Worm (Caenorhabditis elegans) whole organism, L4 larva: ENCODE results near the gene ptr-13.
A peak's percentile ranks its signal among the peaks of the same experiment; 100 is the strongest.

Source experiments
- F10B5.3 ChIP-seq: sonication (generic microtip); optimal IDR thresholded peaks from 2 replicates; lab custom pipeline; 2016; ENCODE audit warnings: mild to moderate bottlenecking, missing genetic modification characterization, missing compliant biosample characterization
- F44E2.7 ChIP-seq: fragments of 200-800 bp; sonication (Bioruptor generic); IDR thresholded peaks from 2 replicates; pipeline ENCODE4 v2.1.2; 2022; ENCODE audit warnings: missing genetic modification characterization, missing compliant biosample characterization
- F49E8.2 ChIP-seq: sonication (generic microtip); optimal IDR thresholded peaks from 2 replicates; lab custom pipeline; 2016; ENCODE audit warnings: missing compliant biosample characterization, mild to moderate bottlenecking, missing genetic modification characterization, borderline replicate concordance
- T26A8.4 ChIP-seq: fragments of 200-800 bp; sonication (Bioruptor generic); IDR thresholded peaks from 2 replicates; pipeline ENCODE4 v1.3.6; 2022; ENCODE audit warnings: missing genetic modification characterization, missing compliant biosample characterization
- Y105C5A.15 ChIP-seq: fragments of 200-800 bp; sonication (Bioruptor generic); IDR thresholded peaks from 2 replicates; pipeline ENCODE4 v1.3.6; 2022; ENCODE audit warnings: missing genetic modification characterization, missing compliant biosample characterization
- Y48G9A.11 ChIP-seq: fragments of 200-800 bp; sonication (Bioruptor generic); IDR thresholded peaks from 2 replicates; pipeline ENCODE4 v1.3.6; 2022; ENCODE audit warnings: missing genetic modification reagents, missing genetic modification characterization, missing compliant biosample characterization
- Y75B8A.6 ChIP-seq: fragments of 200-800 bp; sonication (Bioruptor generic); IDR thresholded peaks from 2 replicates; pipeline ENCODE4 v1.3.6; 2022; ENCODE audit warnings: missing genetic modification reagents, missing genetic modification characterization, missing compliant biosample characterization
- ZK337.2 ChIP-seq: fragments of 200-800 bp; sonication (Bioruptor generic); IDR thresholded peaks from 2 replicates; pipeline ENCODE4 v1.3.6; 2022; ENCODE audit warnings: missing genetic modification reagents, missing genetic modification characterization, missing compliant biosample characterization
- aha-1 ChIP-seq: fragments of 150-350 bp; peaks from one replicate; lab custom pipeline; 2014; ENCODE audit warnings: missing biosample characterization, missing genetic modification characterization
- aly-2 ChIP-seq: sonication (generic microtip); optimal IDR thresholded peaks from 2 replicates; lab custom pipeline; 2018; ENCODE audit warnings: missing biosample characterization, missing genetic modification characterization
- attf-4 ChIP-seq: sonication (generic microtip); optimal IDR thresholded peaks from 3 replicates; lab custom pipeline; 2017; ENCODE audit warnings: missing biosample characterization, missing genetic modification characterization
- ceh-20 ChIP-seq: fragments of 200-800 bp; sonication (Bioruptor generic); IDR thresholded peaks from 2 replicates; pipeline ENCODE4 v1.3.6; 2022; ENCODE audit warnings: missing genetic modification reagents, missing genetic modification characterization, missing compliant biosample characterization
- daf-12 ChIP-seq: fragments of 150-350 bp; optimal IDR thresholded peaks from 2 replicates; lab custom pipeline; 2014; ENCODE audit warnings: missing biosample characterization, missing genetic modification reagents, missing genetic modification characterization
- daf-16 ChIP-seq, 3 experiments: sonication (generic microtip); optimal IDR thresholded peaks; 2 replicates each; lab custom pipeline; 2016 to 2017; ENCODE audit warnings: missing genetic modification characterization in 3 of 3, missing genetic modification reagents in 3 of 3, mild to moderate bottlenecking in 2 of 3, missing compliant biosample characterization in 2 of 3, missing biosample characterization in 1 of 3, moderate library complexity in 1 of 3
- daf-19 ChIP-seq: fragments of 200-800 bp; sonication (Bioruptor generic); conservative IDR thresholded peaks from 2 replicates; pipeline ENCODE4 v1.3.6; 2022; ENCODE audit warnings: missing genetic modification characterization, missing compliant biosample characterization
- daf-8 ChIP-seq: fragments of 200-800 bp; sonication (Bioruptor generic); IDR thresholded peaks from 2 replicates; pipeline ENCODE4 v1.3.6; 2022; ENCODE audit warnings: missing genetic modification characterization, missing compliant biosample characterization
- dmd-6 ChIP-seq: fragments of 200-800 bp; sonication (Bioruptor generic); IDR thresholded peaks from 2 replicates; pipeline ENCODE4 v1.3.6; 2022; ENCODE audit warnings: missing genetic modification reagents, missing genetic modification characterization, missing compliant biosample characterization
- dpl-1 ChIP-seq: fragments of 150-350 bp; optimal IDR thresholded peaks from 2 replicates; lab custom pipeline; 2014; ENCODE audit warnings: missing biosample characterization, missing genetic modification reagents, missing genetic modification characterization
- duxl-1 ChIP-seq: sonication (generic microtip); optimal IDR thresholded peaks from 2 replicates; lab custom pipeline; 2016; ENCODE audit warnings: mild to moderate bottlenecking, missing genetic modification characterization, moderate library complexity, missing compliant biosample characterization; ENCODE audit not compliant: poor library complexity
- egl-43 ChIP-seq: fragments of 200-800 bp; sonication (Bioruptor generic); IDR thresholded peaks from 2 replicates; pipeline ENCODE4 v1.3.6; 2022; ENCODE audit warnings: missing genetic modification reagents, missing genetic modification characterization, missing compliant biosample characterization
- fkh-10 ChIP-seq: fragments of 150-350 bp; optimal IDR thresholded peaks from 2 replicates; lab custom pipeline; 2014; ENCODE audit warnings: missing biosample characterization, missing genetic modification reagents, missing genetic modification characterization
- gei-8 ChIP-seq: fragments of 200-800 bp; sonication (Bioruptor generic); optimal IDR thresholded peaks from 2 replicates; lab custom pipeline; 2018; ENCODE audit warnings: mild to moderate bottlenecking, missing genetic modification characterization, missing compliant biosample characterization
- hmg-1.1 ChIP-seq: fragments of 200-800 bp; sonication (Bioruptor generic); IDR thresholded peaks from 2 replicates; pipeline ENCODE4 v1.3.6; 2022; ENCODE audit warnings: missing genetic modification reagents, missing genetic modification characterization, missing compliant biosample characterization
- jun-1 ChIP-seq: fragments of 150-350 bp; optimal IDR thresholded peaks from 2 replicates; lab custom pipeline; 2014; ENCODE audit warnings: missing biosample characterization, missing genetic modification reagents, missing genetic modification characterization
- lin-1 ChIP-seq: fragments of 200-800 bp; sonication (Bioruptor generic); IDR thresholded peaks from 2 replicates; pipeline ENCODE4 v1.3.6; 2022; ENCODE audit warnings: missing genetic modification reagents, missing genetic modification characterization, missing compliant biosample characterization
- lin-13 ChIP-seq: fragments of 150-350 bp; optimal IDR thresholded peaks from 2 replicates; lab custom pipeline; 2014; ENCODE audit warnings: missing biosample characterization, missing genetic modification reagents, missing genetic modification characterization
- lin-29 ChIP-seq: fragments of 200-800 bp; sonication (Bioruptor generic); IDR thresholded peaks from 2 replicates; pipeline ENCODE4 v1.3.6; 2022; ENCODE audit warnings: missing genetic modification reagents, missing genetic modification characterization, missing compliant biosample characterization
- lin-38 ChIP-seq: fragments of 200-800 bp; sonication (Bioruptor generic); IDR thresholded peaks from 2 replicates; pipeline ENCODE4 v1.3.6; 2022; ENCODE audit warnings: missing genetic modification reagents, missing genetic modification characterization, missing compliant biosample characterization
- lsy-2 ChIP-seq, 2 experiments: fragments of 150-350 bp in 1 of 2; sonication (generic microtip) in 1 of 2; optimal IDR thresholded peaks; 2 replicates each; lab custom pipeline; 2014 to 2017; ENCODE audit warnings: missing biosample characterization in 2 of 2, missing genetic modification characterization in 2 of 2
- mdt-29 ChIP-seq: fragments of 200-800 bp; sonication (Bioruptor generic); IDR thresholded peaks from 2 replicates; pipeline ENCODE4 v1.3.6; 2022; ENCODE audit warnings: missing genetic modification reagents, missing genetic modification characterization, missing compliant biosample characterization
- mes-2 ChIP-seq: sonication (generic microtip); optimal IDR thresholded peaks from 2 replicates; lab custom pipeline; 2016; ENCODE audit warnings: missing genotype, mild to moderate bottlenecking, missing genetic modification characterization, missing compliant biosample characterization; ENCODE audit not compliant: poor library complexity, severe bottlenecking
- mxl-3 ChIP-seq: fragments of 200-800 bp; sonication (Bioruptor generic); optimal IDR thresholded peaks from 2 replicates; lab custom pipeline; 2018; ENCODE audit warnings: mild to moderate bottlenecking, missing genetic modification characterization, missing compliant biosample characterization
- nhr-111 ChIP-seq: fragments of 200-800 bp; sonication (Bioruptor generic); optimal IDR thresholded peaks from 2 replicates; lab custom pipeline; 2018; ENCODE audit warnings: mild to moderate bottlenecking, missing genetic modification characterization, missing compliant biosample characterization
- nhr-237 ChIP-seq: sonication (generic microtip); optimal IDR thresholded peaks from 2 replicates; lab custom pipeline; 2017; ENCODE audit warnings: missing biosample characterization, missing genetic modification characterization
- nhr-42 ChIP-seq: fragments of 200-800 bp; sonication (Bioruptor generic); IDR thresholded peaks from 2 replicates; pipeline ENCODE4 v1.3.6; 2022; ENCODE audit warnings: missing genetic modification characterization, missing compliant biosample characterization
- nhr-48 ChIP-seq: sonication (generic microtip); optimal IDR thresholded peaks from 2 replicates; lab custom pipeline; 2016; ENCODE audit warnings: mild to moderate bottlenecking, missing genetic modification characterization, missing compliant biosample characterization
- php-3 ChIP-seq: fragments of 200-800 bp; sonication (Bioruptor generic); IDR thresholded peaks from 2 replicates; pipeline ENCODE4 v1.3.6; 2022; ENCODE audit warnings: missing genetic modification reagents, missing genetic modification characterization, missing compliant biosample characterization
- pqm-1 ChIP-seq: sonication (generic microtip); optimal IDR thresholded peaks from 2 replicates; lab custom pipeline; 2017; ENCODE audit warnings: missing biosample characterization, missing genetic modification characterization
- rbr-2 ChIP-seq: sonication (generic microtip); optimal IDR thresholded peaks from 2 replicates; lab custom pipeline; 2016; ENCODE audit warnings: missing genotype, missing genetic modification characterization, missing compliant biosample characterization
- saeg-2 ChIP-seq: fragments of 200-800 bp; sonication (Bioruptor generic); IDR thresholded peaks from 2 replicates; pipeline ENCODE4 v1.3.6; 2022; ENCODE audit warnings: missing genetic modification reagents, missing genetic modification characterization, missing compliant biosample characterization
- skn-1 ChIP-seq: fragments of 150-350 bp; optimal IDR thresholded peaks from 2 replicates; lab custom pipeline; 2014; ENCODE audit warnings: missing biosample characterization, missing genetic modification characterization
- snpc-4 ChIP-seq: fragments of 150-350 bp; optimal IDR thresholded peaks from 2 replicates; lab custom pipeline; 2014; ENCODE audit warnings: missing biosample characterization, missing genetic modification characterization
- spr-1 ChIP-seq: sonication (generic microtip); optimal IDR thresholded peaks from 2 replicates; lab custom pipeline; 2016; ENCODE audit warnings: mild to moderate bottlenecking, missing genetic modification characterization, missing compliant biosample characterization
- tra-1 ChIP-seq: fragments of 200-800 bp; sonication (Bioruptor generic); IDR thresholded peaks from 2 replicates; pipeline ENCODE4 v1.3.6; 2022; ENCODE audit warnings: missing genetic modification reagents, missing genetic modification characterization, missing compliant biosample characterization
- unc-130 ChIP-seq: sonication (generic microtip); optimal IDR thresholded peaks from 2 replicates; lab custom pipeline; 2016; ENCODE audit warnings: missing genetic modification reagents, missing genetic modification characterization, missing compliant biosample characterization
- vab-7 ChIP-seq: fragments of 200-800 bp; sonication (Bioruptor generic); IDR thresholded peaks from 2 replicates; pipeline ENCODE4 v1.3.6; 2022; ENCODE audit warnings: missing genetic modification reagents, missing genetic modification characterization, missing compliant biosample characterization
- zag-1 ChIP-seq: fragments of 150-350 bp; optimal IDR thresholded peaks from 2 replicates; lab custom pipeline; 2014; ENCODE audit warnings: missing biosample characterization, missing genetic modification characterization
- zfp-2 ChIP-seq: sonication (generic microtip); optimal IDR thresholded peaks from 2 replicates; lab custom pipeline; 2016; ENCODE audit warnings: mild to moderate bottlenecking, missing genetic modification characterization, missing compliant biosample characterization
- zfp-3 ChIP-seq: fragments of 200-800 bp; sonication (Bioruptor generic); conservative IDR thresholded peaks from 2 replicates; pipeline ENCODE4 v1.3.6; 2022; ENCODE audit warnings: missing genetic modification reagents, missing genetic modification characterization, missing compliant biosample characterization
- zip-11 ChIP-seq: fragments of 200-800 bp; sonication (Bioruptor generic); IDR thresholded peaks from 2 replicates; pipeline ENCODE4 v1.3.6; 2022; ENCODE audit warnings: missing genetic modification characterization, missing compliant biosample characterization
- zip-2 ChIP-seq: fragments of 150-350 bp; optimal IDR thresholded peaks from 2 replicates; lab custom pipeline; 2014; ENCODE audit warnings: missing biosample characterization, missing genetic modification characterization
- ztf-11 ChIP-seq: fragments of 150-350 bp; optimal IDR thresholded peaks from 2 replicates; lab custom pipeline; 2014; ENCODE audit warnings: missing biosample characterization, missing genetic modification characterization

The ptr-13 gene

DNA sequence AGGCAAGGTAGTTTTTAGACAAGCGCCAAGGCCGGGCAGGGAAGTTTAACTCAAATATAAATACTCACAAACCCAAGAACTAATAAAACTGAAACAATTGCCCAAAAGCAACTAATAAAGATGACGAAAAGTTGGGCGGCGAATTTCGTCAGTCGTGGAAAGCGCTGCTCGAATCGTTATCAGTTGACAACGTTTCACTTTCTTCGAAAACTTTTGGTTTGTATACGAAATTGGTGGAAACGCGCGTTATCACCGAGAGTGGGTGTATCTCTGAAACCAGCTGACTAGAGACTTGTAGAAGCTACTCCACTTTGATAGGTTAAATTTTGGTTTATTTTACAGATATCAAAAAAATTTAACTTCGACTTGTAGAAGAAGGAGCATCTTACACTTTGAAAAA lies 9.2 kb downstream of the ptr-13 start (continued):
- no peak for TF ChIP-seq F44E2.7 (GFP tag; lab: Robert Waterston, UW)
- no peak for TF ChIP-seq vab-7 (GFP tag; lab: Robert Waterston, UW)
- no peak for TF ChIP-seq zag-1 (tag; lab: Kevin White, UChicago)
- TF ChIP-seq hmg-1.1 (GFP tag; lab: Robert Waterston, UW), result no peak
- TF ChIP-seq daf-8 (GFP tag; lab: Robert Waterston, UW), result no peak
- no peak for TF ChIP-seq snpc-4 (tag; lab: Kevin White, UChicago)
- peak; percentile 63 for TF ChIP-seq aha-1
- TF ChIP-seq daf-16 (GFP tag; optimal IDR thresholded peaks at IDR 0.05; lab: Kevin White, UChicago), result no peak
- TF ChIP-seq daf-16 (tag; optimal IDR thresholded peaks at IDR 0.05; lab: Kevin White, UChicago), result peak; percentile 78
- TF ChIP-seq F49E8.2, result no peak
- TF ChIP-seq jun-1 (tag; lab: Kevin White, UChicago), result no peak
- TF ChIP-seq nhr-237 (tag; lab: Kevin White, UChicago), result no peak
- TF ChIP-seq zip-11 (GFP tag; lab: Robert Waterston, UW), result no peak
- no peak for TF ChIP-seq lin-1
- TF ChIP-seq lsy-2 (tag; optimal IDR thresholded peaks at IDR 0.05; lab: Kevin White, UChicago), result no peak
- no peak for TF ChIP-seq T26A8.4
- peak; percentile 74 for TF ChIP-seq dmd-6 (GFP tag; lab: Robert Waterston, UW)
- TF ChIP-seq nhr-42 (GFP tag; lab: Robert Waterston, UW), result no peak
- TF ChIP-seq mdt-29 (GFP tag; lab: Robert Waterston, UW), result no peak
- no peak for TF ChIP-seq gei-8 (GFP tag; lab: Kevin White, UChicago)
- no peak for TF ChIP-seq fkh-10 (GFP tag; lab: Kevin White, UChicago)
- TF ChIP-seq rbr-2 (tag; lab: Kevin White, UChicago), result no peak
- TF ChIP-seq mxl-3, result no peak
- TF ChIP-seq ztf-11 (tag; lab: Kevin White, UChicago), result no peak
- TF ChIP-seq php-3 (GFP tag; lab: Robert Waterston, UW), result 0 out of 2 replicates have a peak, but pooled peaks have one; percentile 38
- no peak for TF ChIP-seq spr-1 (tag; lab: Kevin White, UChicago)
- TF ChIP-seq ceh-20, result no peak
- no peak for TF ChIP-seq lin-13 (GFP tag; lab: Kevin White, UChicago)
- no peak for TF ChIP-seq duxl-1 (tag; lab: Kevin White, UChicago)
- TF ChIP-seq lin-29 (GFP tag; lab: Robert Waterston, UW), result no peak
- no peak for TF ChIP-seq Y105C5A.15
- TF ChIP-seq Y75B8A.6, result no peak
- TF ChIP-seq F10B5.3 (tag; lab: Kevin White, UChicago), result no peak
- TF ChIP-seq pqm-1 (tag; lab: Kevin White, UChicago), result no peak
- TF ChIP-seq aly-2 (tag; lab: Kevin White, UChicago), result no peak
- no peak for TF ChIP-seq ZK337.2 (GFP tag; lab: Robert Waterston, UW)
- TF ChIP-seq zfp-3 (GFP tag; lab: Robert Waterston, UW), result no peak
- peak; percentile 12; the same call in 1 of the 2 replicates for TF ChIP-seq lin-38 (GFP tag; lab: Robert Waterston, UW)
- TF ChIP-seq daf-19, result no peak
- no peak for TF ChIP-seq unc-130 (GFP tag; lab: Kevin White, UChicago)
- peak; percentile 13 for TF ChIP-seq mes-2 (tag; lab: Kevin White, UChicago)
- TF ChIP-seq dpl-1 (GFP tag; lab: Kevin White, UChicago), result no peak
- no peak for TF ChIP-seq zfp-2
- no peak for TF ChIP-seq egl-43
- TF ChIP-seq daf-12 (tag; lab: Kevin White, UChicago), result no peak
- TF ChIP-seq nhr-111 (GFP tag; lab: Kevin White, UChicago), result no peak
- no peak for TF ChIP-seq zip-2 (tag; lab: Kevin White, UChicago)
- no peak for TF ChIP-seq saeg-2 (GFP tag; lab: Robert Waterston, UW)
- no peak for TF ChIP-seq attf-4
- TF ChIP-seq nhr-48 (tag; lab: Kevin White, UChicago), result peak; percentile 13
- no peak for TF ChIP-seq skn-1 (tag; lab: Kevin White, UChicago)
- TF ChIP-seq Y48G9A.11, result no peak
- TF ChIP-seq tra-1 (GFP tag; lab: Robert Waterston, UW), result 0 out of 2 replicates have a peak, but pooled peaks have one; percentile 37
